Worm (Caenorhabditis elegans) whole organism, L4 larva: ENCODE measurements around the gene C44B7.11.

Source experiments
- F10B5.3 ChIP-seq: sonication (generic microtip); optimal IDR thresholded peaks from 2 replicates; lab custom pipeline; 2016; ENCODE audit warnings: mild to moderate bottlenecking, missing genetic modification characterization, missing compliant biosample characterization
- F26F4.8 ChIP-seq: fragments of 200-800 bp; sonication (Bioruptor generic); conservative IDR thresholded peaks from 2 replicates; pipeline ENCODE4 v1.3.6; 2022; ENCODE audit warnings: missing genetic modification characterization, missing compliant biosample characterization
- F37D6.2 ChIP-seq: sonication (generic microtip); optimal IDR thresholded peaks from 2 replicates; lab custom pipeline; 2016; ENCODE audit warnings: mild to moderate bottlenecking, missing genetic modification characterization, missing compliant biosample characterization
- F44E2.7 ChIP-seq: fragments of 200-800 bp; sonication (Bioruptor generic); IDR thresholded peaks from 2 replicates; pipeline ENCODE4 v2.1.2; 2022; ENCODE audit warnings: missing genetic modification characterization, missing compliant biosample characterization
- F49E8.2 ChIP-seq: sonication (generic microtip); optimal IDR thresholded peaks from 2 replicates; lab custom pipeline; 2016; ENCODE audit warnings: missing compliant biosample characterization, mild to moderate bottlenecking, missing genetic modification characterization, borderline replicate concordance
- R02D3.7 ChIP-seq: fragments of 150-350 bp; sonication (generic microtip); optimal IDR thresholded peaks from 3 replicates; lab custom pipeline; 2014; ENCODE audit warnings: missing biosample characterization, missing genetic modification characterization
- T26A8.4 ChIP-seq: fragments of 200-800 bp; sonication (Bioruptor generic); IDR thresholded peaks from 2 replicates; pipeline ENCODE4 v1.3.6; 2022; ENCODE audit warnings: missing genetic modification characterization, missing compliant biosample characterization
- Y105C5A.15 ChIP-seq: fragments of 200-800 bp; sonication (Bioruptor generic); IDR thresholded peaks from 2 replicates; pipeline ENCODE4 v1.3.6; 2022; ENCODE audit warnings: missing genetic modification characterization, missing compliant biosample characterization
- Y48G9A.11 ChIP-seq: fragments of 200-800 bp; sonication (Bioruptor generic); IDR thresholded peaks from 2 replicates; pipeline ENCODE4 v1.3.6; 2022; ENCODE audit warnings: missing genetic modification reagents, missing genetic modification characterization, missing compliant biosample characterization
- Y5F2A.4 ChIP-seq: fragments of 200-800 bp; sonication (Bioruptor generic); optimal IDR thresholded peaks from 2 replicates; lab custom pipeline; 2018; ENCODE audit warnings: mild to moderate bottlenecking, missing genetic modification characterization, missing compliant biosample characterization
- Y75B8A.6 ChIP-seq: fragments of 200-800 bp; sonication (Bioruptor generic); IDR thresholded peaks from 2 replicates; pipeline ENCODE4 v1.3.6; 2022; ENCODE audit warnings: missing genetic modification reagents, missing genetic modification characterization, missing compliant biosample characterization
- ZK546.5 ChIP-seq, 2 experiments: sonication (generic microtip); optimal IDR thresholded peaks; 2 replicates each; lab custom pipeline; 2017; ENCODE audit warnings: missing biosample characterization in 2 of 2, missing genetic modification characterization in 2 of 2
- aha-1 ChIP-seq: fragments of 150-350 bp; peaks from one replicate; lab custom pipeline; 2014; ENCODE audit warnings: missing biosample characterization, missing genetic modification characterization
- aly-2 ChIP-seq: sonication (generic microtip); optimal IDR thresholded peaks from 2 replicates; lab custom pipeline; 2018; ENCODE audit warnings: missing biosample characterization, missing genetic modification characterization
- ama-1 ChIP-seq: fragments of 150-350 bp; optimal IDR thresholded peaks from 2 replicates; lab custom pipeline; 2014; ENCODE audit warnings: inconsistent platforms, mixed read lengths
- attf-4 ChIP-seq: sonication (generic microtip); optimal IDR thresholded peaks from 3 replicates; lab custom pipeline; 2017; ENCODE audit warnings: missing biosample characterization, missing genetic modification characterization
- ceh-32 ChIP-seq: sonication (generic microtip); optimal IDR thresholded peaks from 2 replicates; lab custom pipeline; 2016; ENCODE audit warnings: mild to moderate bottlenecking, missing genetic modification characterization, missing compliant biosample characterization; ENCODE audit not compliant: poor library complexity
- daf-12 ChIP-seq: fragments of 150-350 bp; optimal IDR thresholded peaks from 2 replicates; lab custom pipeline; 2014; ENCODE audit warnings: missing biosample characterization, missing genetic modification reagents, missing genetic modification characterization
- daf-19 ChIP-seq: fragments of 200-800 bp; sonication (Bioruptor generic); conservative IDR thresholded peaks from 2 replicates; pipeline ENCODE4 v1.3.6; 2022; ENCODE audit warnings: missing genetic modification characterization, missing compliant biosample characterization
- dmd-6 ChIP-seq: fragments of 200-800 bp; sonication (Bioruptor generic); IDR thresholded peaks from 2 replicates; pipeline ENCODE4 v1.3.6; 2022; ENCODE audit warnings: missing genetic modification reagents, missing genetic modification characterization, missing compliant biosample characterization
- dmd-9 ChIP-seq: fragments of 200-800 bp; sonication (Bioruptor generic); IDR thresholded peaks from 2 replicates; pipeline ENCODE4 v1.3.6; 2022; ENCODE audit warnings: missing genetic modification reagents, missing genetic modification characterization, missing compliant biosample characterization
- duxl-1 ChIP-seq: sonication (generic microtip); optimal IDR thresholded peaks from 2 replicates; lab custom pipeline; 2016; ENCODE audit warnings: mild to moderate bottlenecking, missing genetic modification characterization, moderate library complexity, missing compliant biosample characterization; ENCODE audit not compliant: poor library complexity
- dve-1 ChIP-seq: sonication (generic microtip); optimal IDR thresholded peaks from 2 replicates; lab custom pipeline; 2017; ENCODE audit warnings: antibody characterized with exemption, mild to moderate bottlenecking, missing genetic modification characterization, missing compliant biosample characterization; ENCODE audit not compliant: insufficient read depth
- hlh-11 ChIP-seq: fragments of 200-800 bp; sonication (Bioruptor generic); optimal IDR thresholded peaks from 2 replicates; lab custom pipeline; 2018; ENCODE audit warnings: mild to moderate bottlenecking, missing genetic modification characterization, missing compliant biosample characterization
- hlh-30 ChIP-seq: sonication (generic microtip); optimal IDR thresholded peaks from 2 replicates; lab custom pipeline; 2017; ENCODE audit warnings: antibody characterized with exemption, mild to moderate bottlenecking, missing genetic modification characterization, missing compliant biosample characterization; ENCODE audit not compliant: insufficient read depth
- hmg-1.1 ChIP-seq: fragments of 200-800 bp; sonication (Bioruptor generic); IDR thresholded peaks from 2 replicates; pipeline ENCODE4 v1.3.6; 2022; ENCODE audit warnings: missing genetic modification reagents, missing genetic modification characterization, missing compliant biosample characterization
- lim-7 ChIP-seq: fragments of 200-800 bp; sonication (Bioruptor generic); IDR thresholded peaks from 2 replicates; pipeline ENCODE4 v1.3.6; 2022; ENCODE audit warnings: missing genetic modification characterization, missing compliant biosample characterization
- lin-1 ChIP-seq: fragments of 200-800 bp; sonication (Bioruptor generic); IDR thresholded peaks from 2 replicates; pipeline ENCODE4 v1.3.6; 2022; ENCODE audit warnings: missing genetic modification reagents, missing genetic modification characterization, missing compliant biosample characterization
- lin-13 ChIP-seq: fragments of 150-350 bp; optimal IDR thresholded peaks from 2 replicates; lab custom pipeline; 2014; ENCODE audit warnings: missing biosample characterization, missing genetic modification reagents, missing genetic modification characterization
- lir-3 ChIP-seq: sonication (generic microtip); optimal IDR thresholded peaks from 2 replicates; lab custom pipeline; 2016; ENCODE audit warnings: mild to moderate bottlenecking, missing genetic modification characterization, missing compliant biosample characterization
- madf-5 ChIP-seq, 2 experiments: fragments of 200-800 bp; sonication (Bioruptor generic); IDR thresholded peaks; 2 replicates each; pipeline ENCODE4 v1.3.6; 2022; ENCODE audit warnings: missing compliant biosample characterization in 2 of 2, missing genetic modification characterization in 2 of 2
- madf-9 ChIP-seq: fragments of 200-800 bp; sonication (Bioruptor generic); conservative IDR thresholded peaks from 2 replicates; pipeline ENCODE4 v1.3.6; 2022; ENCODE audit warnings: missing genetic modification reagents, missing genetic modification characterization, missing compliant biosample characterization
- mdl-1 ChIP-seq, 2 experiments: fragments of 150-350 bp in 1 of 2; sonication (generic microtip) in 1 of 2; optimal IDR thresholded peaks; 2 replicates each; lab custom pipeline; 2014 to 2017; ENCODE audit warnings: missing biosample characterization in 2 of 2, missing genetic modification characterization in 2 of 2
- mdt-29 ChIP-seq: fragments of 200-800 bp; sonication (Bioruptor generic); IDR thresholded peaks from 2 replicates; pipeline ENCODE4 v1.3.6; 2022; ENCODE audit warnings: missing genetic modification reagents, missing genetic modification characterization, missing compliant biosample characterization
- mxl-2 ChIP-seq: fragments of 200-800 bp; sonication (Bioruptor generic); conservative IDR thresholded peaks from 2 replicates; pipeline ENCODE4 v1.3.6; 2022; ENCODE audit warnings: missing genetic modification reagents, missing genetic modification characterization, missing compliant biosample characterization
- nhr-237 ChIP-seq: sonication (generic microtip); optimal IDR thresholded peaks from 2 replicates; lab custom pipeline; 2017; ENCODE audit warnings: missing biosample characterization, missing genetic modification characterization
- nhr-42 ChIP-seq: fragments of 200-800 bp; sonication (Bioruptor generic); IDR thresholded peaks from 2 replicates; pipeline ENCODE4 v1.3.6; 2022; ENCODE audit warnings: missing genetic modification characterization, missing compliant biosample characterization
- nhr-76 ChIP-seq: fragments of 150-350 bp; optimal IDR thresholded peaks from 2 replicates; lab custom pipeline; 2014; ENCODE audit warnings: missing biosample characterization, missing genetic modification characterization
- nhr-77 ChIP-seq: fragments of 150-350 bp; optimal IDR thresholded peaks from 2 replicates; lab custom pipeline; 2014; ENCODE audit warnings: missing biosample characterization, missing genetic modification characterization
- pha-4 ChIP-seq, 2 experiments: fragments of 150-350 bp in 1 of 2; fragments of 200-800 bp in 1 of 2; sonication (Bioruptor generic) in 1 of 2; IDR thresholded peaks in 1 of 2; optimal IDR thresholded peaks in 1 of 2; 2 replicates each; pipeline versions ENCODE4 v1.3.6 to Lab custom; 2014 to 2022; ENCODE audit warnings: missing genetic modification characterization in 2 of 2, missing genetic modification reagents in 2 of 2, missing biosample characterization in 1 of 2, missing compliant biosample characterization in 1 of 2
- pqm-1 ChIP-seq: sonication (generic microtip); optimal IDR thresholded peaks from 2 replicates; lab custom pipeline; 2017; ENCODE audit warnings: missing biosample characterization, missing genetic modification characterization
- rbr-2 ChIP-seq: sonication (generic microtip); optimal IDR thresholded peaks from 2 replicates; lab custom pipeline; 2016; ENCODE audit warnings: missing genotype, missing genetic modification characterization, missing compliant biosample characterization
- skn-1 ChIP-seq: fragments of 150-350 bp; optimal IDR thresholded peaks from 2 replicates; lab custom pipeline; 2014; ENCODE audit warnings: missing biosample characterization, missing genetic modification characterization
- snpc-1.2 ChIP-seq: fragments of 200-800 bp; sonication (Bioruptor generic); IDR thresholded peaks from 2 replicates; pipeline ENCODE4 v1.3.6; 2022; ENCODE audit warnings: missing genetic modification reagents, missing genetic modification characterization, missing compliant biosample characterization
- unc-39 ChIP-seq: sonication (generic microtip); optimal IDR thresholded peaks from 2 replicates; lab custom pipeline; 2017; ENCODE audit warnings: missing biosample characterization, missing genetic modification characterization
- zag-1 ChIP-seq: fragments of 150-350 bp; optimal IDR thresholded peaks from 2 replicates; lab custom pipeline; 2014; ENCODE audit warnings: missing biosample characterization, missing genetic modification characterization
- zfp-3 ChIP-seq: fragments of 200-800 bp; sonication (Bioruptor generic); conservative IDR thresholded peaks from 2 replicates; pipeline ENCODE4 v1.3.6; 2022; ENCODE audit warnings: missing genetic modification reagents, missing genetic modification characterization, missing compliant biosample characterization
- zip-11 ChIP-seq: fragments of 200-800 bp; sonication (Bioruptor generic); IDR thresholded peaks from 2 replicates; pipeline ENCODE4 v1.3.6; 2022; ENCODE audit warnings: missing genetic modification characterization, missing compliant biosample characterization
- ztf-11 ChIP-seq: fragments of 150-350 bp; optimal IDR thresholded peaks from 2 replicates; lab custom pipeline; 2014; ENCODE audit warnings: missing biosample characterization, missing genetic modification characterization

Gene C44B7.11

ce11 chrII:6891838-6892237 is 5.5 kb downstream of the C44B7.11 start (continued):
- TF ChIP-seq hlh-11 (tag; lab: Kevin White, UChicago) = peak; percentile 91
- peak; percentile 59 for TF ChIP-seq dmd-6 (GFP tag; lab: Robert Waterston, UW)

ce11 chrII:6891176-6891575 is 6.2 kb downstream of the C44B7.11 start:
- TF ChIP-seq F26F4.8 (no peak), nhr-237 (tag; lab: Kevin White, UChicago) (no peak), pqm-1 (tag; lab: Kevin White, UChicago) (no peak), unc-39 (no peak), aly-2 (tag; lab: Kevin White, UChicago) (no peak), F10B5.3 (no peak), T26A8.4 (GFP tag; lab: Robert Waterston, UW) (0 out of 2 replicates have a peak, but pooled peaks have one; percentile 46), mdt-29 (GFP tag; lab: Robert Waterston, UW) (no peak), Y5F2A.4 (GFP tag; lab: Kevin White, UChicago) (no peak), snpc-1.2 (GFP tag; lab: Robert Waterston, UW) (no peak), ama-1 (lab: Kevin White, UChicago) (peak; percentile 95), nhr-76 (no peak), madf-5 (GFP tag; IDR thresholded peaks at IDR 0.05; lab: Robert Waterston, UW) (no peak), ztf-11 (tag; lab: Kevin White, UChicago) (no peak), lim-7 (GFP tag; lab: Robert Waterston, UW) (peak; percentile 58; the same call in 1 of the 2 replicates), Y75B8A.6 (GFP tag; lab: Robert Waterston, UW) (0 out of 2 replicates have a peak, but pooled peaks have one; percentile 49), lin-13 (GFP tag; lab: Kevin White, UChicago) (peak; percentile 56), hmg-1.1 (GFP tag; lab: Robert Waterston, UW) (peak; percentile 66), mxl-2 (GFP tag; lab: Robert Waterston, UW) (no peak), dmd-9 (GFP tag; lab: Robert Waterston, UW) (0 out of 2 replicates have a peak, but pooled peaks have one; percentile 27), ZK546.5 (tag; optimal IDR thresholded peaks at IDR 0.05; lab: Kevin White, UChicago) (no peak), F37D6.2 (tag; lab: Kevin White, UChicago) (no peak), nhr-42 (peak; percentile 13; the same call in 1 of the 2 replicates), dmd-6 (GFP tag; lab: Robert Waterston, UW) (peak; percentile 71), Y105C5A.15 (GFP tag; lab: Robert Waterston, UW) (0 out of 2 replicates have a peak, but pooled peaks have one; percentile 55), skn-1 (no peak), ceh-32 (no peak), mdl-1 (tag; optimal IDR thresholded peaks at IDR 0.05; lab: Kevin White, UChicago) (peak; percentile 64 to 93), R02D3.7 (tag; lab: Kevin White, UChicago) (no peak), zag-1 (tag; lab: Kevin White, UChicago) (no peak), hlh-30 (peak; percentile 92), zfp-3 (GFP tag; lab: Robert Waterston, UW) (no peak), F44E2.7 (GFP tag; lab: Robert Waterston, UW) (no peak), daf-19 (GFP tag; lab: Robert Waterston, UW) (no peak), aha-1 (tag; lab: Kevin White, UChicago) (peak; percentile 99), lir-3 (tag; lab: Kevin White, UChicago) (no peak), madf-9 (GFP tag; lab: Robert Waterston, UW) (no peak), Y48G9A.11 (GFP tag; lab: Robert Waterston, UW) (no peak), nhr-77 (tag; lab: Kevin White, UChicago) (peak; percentile 67), rbr-2 (tag; lab: Kevin White, UChicago) (peak; percentile 43), duxl-1 (peak; percentile 43), F49E8.2 (tag; lab: Kevin White, UChicago) (no peak), attf-4 (tag; lab: Kevin White, UChicago) (no peak), pha-4 (GFP tag; IDR thresholded peaks at IDR 0.05; lab: Robert Waterston, UW) (no peak), pha-4 (tag; optimal IDR thresholded peaks at IDR 0.05; lab: Kevin White, UChicago) (no peak), daf-12 (no peak), dve-1 (peak; percentile 70), lin-1 (GFP tag; lab: Robert Waterston, UW) (no peak), zip-11 (GFP tag; lab: Robert Waterston, UW) (no peak)
